Fruit fly (Drosophila melanogaster) whole organism, adult: Measurements from ENCODE around the gene CG18628.

Experiments
- CG11617 ChIP-seq: fragments of 200-800 bp; sonication (Bioruptor generic); optimal IDR thresholded peaks from 2 replicates; lab custom pipeline; 2017; ENCODE audit warnings: mild to moderate bottlenecking, missing biosample characterization, missing genetic modification reagents, missing genetic modification characterization
- CG12768 ChIP-seq: fragments of 200-800 bp; sonication (Bioruptor generic); optimal IDR thresholded peaks from 2 replicates; lab custom pipeline; 2017; ENCODE audit warnings: missing biosample characterization, missing genetic modification characterization, mild to moderate bottlenecking, moderate library complexity, missing genetic modification reagents
- CG14711 ChIP-seq: fragments of 200-800 bp; sonication (Bioruptor generic); optimal IDR thresholded peaks from 2 replicates; lab custom pipeline; 2018; ENCODE audit warnings: missing biosample characterization, mild to moderate bottlenecking, missing genetic modification characterization, moderate library complexity
- CG1620 ChIP-seq: fragments of 200-800 bp; sonication (Bioruptor generic); optimal IDR thresholded peaks from 2 replicates; lab custom pipeline; 2016; ENCODE audit warnings: missing biosample characterization, missing genetic modification characterization
- CG33017 ChIP-seq: fragments of 200-800 bp; sonication (Bioruptor generic); optimal IDR thresholded peaks from 2 replicates; lab custom pipeline; 2018; ENCODE audit warnings: missing biosample characterization, mild to moderate bottlenecking, missing genetic modification characterization, moderate library complexity
- CG5204 ChIP-seq: fragments of 200-800 bp; sonication (Bioruptor generic); optimal IDR thresholded peaks from 2 replicates; lab custom pipeline; 2016; ENCODE audit warnings: missing biosample characterization, missing genetic modification characterization
- CG7045 ChIP-seq: fragments of 200-800 bp; sonication (Bioruptor generic); optimal IDR thresholded peaks from 2 replicates; lab custom pipeline; 2017; ENCODE audit warnings: missing biosample characterization, mild to moderate bottlenecking, missing genetic modification characterization
- CG7101 ChIP-seq: fragments of 200-800 bp; sonication (Bioruptor generic); optimal IDR thresholded peaks from 2 replicates; lab custom pipeline; 2018; ENCODE audit warnings: missing biosample characterization, mild to moderate bottlenecking, missing genetic modification characterization, moderate library complexity
- Clk ChIP-seq: fragments of 200-800 bp; sonication (Bioruptor generic); optimal IDR thresholded peaks from 2 replicates; lab custom pipeline; 2017; ENCODE audit warnings: missing biosample characterization, missing genetic modification characterization
- Crg-1 ChIP-seq: fragments of 200-800 bp; sonication (Bioruptor generic); optimal IDR thresholded peaks from 2 replicates; lab custom pipeline; 2016; ENCODE audit warnings: missing biosample characterization, missing genetic modification characterization
- Hr96 ChIP-seq: fragments of 200-800 bp; sonication (Bioruptor generic); optimal IDR thresholded peaks from 2 replicates; lab custom pipeline; 2016; ENCODE audit warnings: missing biosample characterization, missing genetic modification characterization
- Mnt ChIP-seq: fragments of 200-800 bp; sonication (Bioruptor generic); optimal IDR thresholded peaks from 2 replicates; lab custom pipeline; 2016; ENCODE audit warnings: missing biosample characterization, mild to moderate bottlenecking, missing genetic modification characterization
- bab1 ChIP-seq: fragments of 200-800 bp; sonication (Bioruptor generic); optimal IDR thresholded peaks from 3 replicates; lab custom pipeline; 2019; ENCODE audit warnings: missing biosample characterization, mild to moderate bottlenecking, missing genetic modification characterization, moderate library complexity
- cic ChIP-seq: fragments of 200-800 bp; sonication (Bioruptor generic); optimal IDR thresholded peaks from 2 replicates; lab custom pipeline; 2017; ENCODE audit warnings: missing biosample characterization, mild to moderate bottlenecking, missing genetic modification characterization, moderate library complexity
- cnc ChIP-seq, 2 experiments: fragments of >200 bp; optimal IDR thresholded peaks; 2 replicates each; lab custom pipeline; 2017
- kay ChIP-seq: fragments of 200-800 bp; sonication (Bioruptor generic); peaks from one replicate; lab custom pipeline; 2016; ENCODE audit warnings: missing biosample characterization, missing genetic modification characterization, borderline replicate concordance
- ovo ChIP-seq: fragments of 200-800 bp; sonication (Bioruptor generic); optimal IDR thresholded peaks from 2 replicates; lab custom pipeline; 2016; ENCODE audit warnings: missing biosample characterization, missing genetic modification characterization
- pad ChIP-seq: fragments of 200-800 bp; sonication (Bioruptor generic); optimal IDR thresholded peaks from 3 replicates; lab custom pipeline; 2017; ENCODE audit warnings: missing biosample characterization, missing genetic modification characterization, mild to moderate bottlenecking, moderate library complexity, missing genetic modification reagents
- tj ChIP-seq: fragments of 200-800 bp; sonication (Bioruptor generic); optimal IDR thresholded peaks from 3 replicates; lab custom pipeline; 2017; ENCODE audit warnings: missing biosample characterization, mild to moderate bottlenecking, missing genetic modification characterization, moderate library complexity
- toe ChIP-seq: fragments of 200-800 bp; sonication (Bioruptor generic); optimal IDR thresholded peaks from 2 replicates; lab custom pipeline; 2016; ENCODE audit warnings: missing biosample characterization, missing genetic modification characterization

Gene CG18628

DNA sequence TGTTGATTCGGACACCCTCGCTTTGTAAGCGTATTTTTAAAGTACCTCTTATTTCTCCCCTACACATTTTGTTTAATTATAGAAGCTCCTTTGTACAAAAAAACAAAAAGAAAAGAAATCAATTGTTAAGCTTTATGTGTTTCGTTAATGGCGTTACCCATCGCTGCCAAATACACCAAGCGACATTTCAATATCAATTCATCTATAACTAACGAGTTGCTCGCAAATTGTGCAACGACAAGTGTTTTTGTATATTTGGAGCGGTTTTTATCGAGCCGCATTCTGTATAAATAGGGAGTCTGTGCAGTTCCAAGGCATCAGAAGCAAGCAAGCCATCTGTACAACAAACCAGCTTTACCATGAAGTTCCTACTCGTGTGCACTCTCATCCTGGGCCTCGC is at the start of gene CG18628:
Gene CG18628, plus strand, starts transcription at position 301 of the 400 bp plus-strand sequence.
- no peak for TF ChIP-seq pad (GFP tag; lab: Kevin White, UChicago)
- TF ChIP-seq CG1620 (GFP tag; lab: Kevin White, UChicago): no peak
- no peak for TF ChIP-seq CG14711
- TF ChIP-seq Hr96: no peak
- no peak for TF ChIP-seq toe (GFP tag; lab: Kevin White, UChicago)
- no peak for TF ChIP-seq ovo (GFP tag; lab: Kevin White, UChicago)
- TF ChIP-seq Mnt (GFP tag; lab: Kevin White, UChicago): no peak
- TF ChIP-seq Crg-1 (GFP tag; lab: Kevin White, UChicago): no peak
- TF ChIP-seq tj (GFP tag; lab: Kevin White, UChicago): no peak
- TF ChIP-seq CG5204 (GFP tag; lab: Kevin White, UChicago): no peak
- TF ChIP-seq CG7101 (tag; lab: Kevin White, UChicago): no peak
- TF ChIP-seq Clk (GFP tag; lab: Kevin White, UChicago): no peak
- no peak for TF ChIP-seq cnc (optimal IDR thresholded peaks at IDR 0.05; lab: Kevin White, UChicago)
- TF ChIP-seq cic: no peak
- TF ChIP-seq CG33017 (tag; lab: Kevin White, UChicago): no peak

DNA sequence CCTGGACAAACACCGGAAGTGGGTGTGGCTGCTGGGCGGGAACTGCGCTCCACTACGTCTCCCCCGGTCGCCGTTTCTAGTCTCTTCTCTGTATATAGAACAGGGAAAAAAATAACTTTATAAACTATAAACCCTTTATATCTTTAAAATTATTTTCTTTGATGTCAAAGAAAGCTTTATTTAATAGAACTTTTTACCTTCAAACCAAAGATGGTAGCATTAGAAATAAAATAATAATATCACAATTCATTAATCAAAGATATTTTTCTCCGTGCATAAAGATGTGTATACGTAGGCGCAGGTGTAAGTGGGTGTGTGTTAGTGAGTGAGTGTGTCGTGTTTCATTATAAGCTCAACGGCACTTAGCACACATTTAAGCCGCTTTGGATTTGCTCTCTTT is 40.0 kb upstream of the CG18628 start:
- no peak for TF ChIP-seq CG33017 (tag; lab: Kevin White, UChicago)
- TF ChIP-seq CG11617: no peak
- TF ChIP-seq Hr96: no peak
- TF ChIP-seq cnc (optimal IDR thresholded peaks at IDR 0.05; lab: Kevin White, UChicago): no peak
- no peak for TF ChIP-seq Crg-1 (GFP tag; lab: Kevin White, UChicago)
- no peak for TF ChIP-seq Mnt (GFP tag; lab: Kevin White, UChicago)
- TF ChIP-seq CG12768 (GFP tag; lab: Kevin White, UChicago): no peak
- no peak for TF ChIP-seq toe (GFP tag; lab: Kevin White, UChicago)
- TF ChIP-seq pad (GFP tag; lab: Kevin White, UChicago): no peak
- no peak for TF ChIP-seq ovo (GFP tag; lab: Kevin White, UChicago)
- TF ChIP-seq bab1 (GFP tag; lab: Kevin White, UChicago): no peak
- TF ChIP-seq CG14711: no peak
- no peak for TF ChIP-seq Clk (GFP tag; lab: Kevin White, UChicago)

DNA sequence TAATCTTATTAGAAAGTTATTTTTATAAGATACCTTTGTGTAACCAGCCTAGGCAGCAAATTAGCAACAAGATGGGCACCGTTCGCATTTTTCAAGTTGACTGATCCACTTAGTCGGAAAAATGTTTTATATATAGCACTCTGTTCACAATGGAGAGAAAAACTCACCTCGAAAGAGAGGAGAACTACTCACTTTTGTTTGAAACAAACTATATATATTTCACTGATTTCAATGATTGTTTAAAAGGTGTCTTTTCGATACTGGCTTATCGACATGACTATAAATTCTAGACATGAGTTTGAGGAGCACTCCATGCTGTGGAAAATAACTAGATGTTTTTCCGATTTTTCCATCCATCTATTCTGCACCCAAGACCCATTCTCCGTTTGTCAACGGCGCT is 16.1 kb upstream of the CG18628 start, which contains the start of gene CG42521:
Gene CG42521, minus strand, starts transcription at position 101 of the 400 bp plus-strand sequence.
- no peak for TF ChIP-seq pad (GFP tag; lab: Kevin White, UChicago)
- TF ChIP-seq toe (GFP tag; lab: Kevin White, UChicago): no peak
- TF ChIP-seq CG14711: no peak
- no peak for TF ChIP-seq CG12768 (GFP tag; lab: Kevin White, UChicago)
- TF ChIP-seq CG33017 (tag; lab: Kevin White, UChicago): no peak
- TF ChIP-seq cic: no peak
- TF ChIP-seq CG11617: no peak
- no peak for TF ChIP-seq bab1 (GFP tag; lab: Kevin White, UChicago)
- no peak for TF ChIP-seq Clk (GFP tag; lab: Kevin White, UChicago)
- TF ChIP-seq CG5204 (GFP tag; lab: Kevin White, UChicago): no peak
- TF ChIP-seq kay: no peak
- TF ChIP-seq CG7101 (tag; lab: Kevin White, UChicago): no peak

DNA sequence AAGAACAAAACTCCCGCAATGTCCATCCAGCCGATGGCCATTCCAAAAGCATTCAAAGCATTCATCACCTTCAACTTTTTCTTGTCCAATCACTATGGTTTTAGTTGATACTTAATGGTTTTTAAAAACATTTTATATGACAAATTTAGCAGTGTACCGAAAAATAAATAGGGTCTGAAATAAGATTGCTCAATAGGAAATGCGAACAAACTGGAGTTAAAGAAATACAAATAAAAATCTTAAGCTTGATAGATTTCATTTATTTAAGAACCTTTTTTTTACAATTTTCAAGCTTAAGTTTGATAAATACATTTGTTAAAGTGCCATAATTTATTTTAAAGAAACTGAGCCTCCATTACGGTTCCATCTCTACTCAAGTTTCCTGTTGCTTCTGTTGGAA is 14.0 kb upstream of the CG18628 start, which contains the start of gene CG43127:
Gene CG43127, minus strand, starts transcription at position 101 of the 400 bp plus-strand sequence.
- TF ChIP-seq tj (GFP tag; lab: Kevin White, UChicago) (no peak), CG7101 (tag; lab: Kevin White, UChicago) (no peak), ovo (GFP tag; lab: Kevin White, UChicago) (no peak), CG11617 (no peak), Crg-1 (GFP tag; lab: Kevin White, UChicago) (no peak), CG5204 (GFP tag; lab: Kevin White, UChicago) (no peak), Hr96 (no peak), CG33017 (tag; lab: Kevin White, UChicago) (no peak), CG14711 (no peak), toe (GFP tag; lab: Kevin White, UChicago) (no peak), pad (GFP tag; lab: Kevin White, UChicago) (no peak), Mnt (GFP tag; lab: Kevin White, UChicago) (no peak), kay (no peak), Clk (GFP tag; lab: Kevin White, UChicago) (no peak), CG12768 (GFP tag; lab: Kevin White, UChicago) (no peak), CG7045 (GFP tag; lab: Kevin White, UChicago) (no peak), bab1 (GFP tag; lab: Kevin White, UChicago) (no peak)

DNA sequence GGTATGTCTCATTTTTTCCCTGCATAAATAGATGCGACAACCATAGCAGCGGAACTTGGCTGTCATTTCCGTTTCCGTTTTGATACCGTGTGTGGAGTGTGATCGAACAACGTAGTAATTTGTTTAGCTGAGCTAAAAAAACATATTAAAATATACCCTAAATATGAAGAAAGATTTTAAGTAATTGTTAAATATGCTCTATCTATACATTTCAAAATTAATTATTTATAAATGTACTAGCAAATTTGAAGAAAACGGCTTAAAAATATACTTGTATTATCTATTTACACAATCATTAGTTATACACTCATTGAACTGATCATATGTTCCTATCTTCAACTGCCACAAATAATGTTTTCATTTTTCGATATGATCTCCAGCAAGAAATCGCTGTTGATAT is 13.3 kb upstream of the CG18628 start, which contains the start of gene CG34238:
Gene CG34238, plus strand, starts transcription at position 301 of the 400 bp plus-strand sequence.
- no peak for TF ChIP-seq CG12768 (GFP tag; lab: Kevin White, UChicago)
- no peak for TF ChIP-seq cnc (optimal IDR thresholded peaks at IDR 0.05; lab: Kevin White, UChicago)
- TF ChIP-seq cic: no peak
- TF ChIP-seq Mnt (GFP tag; lab: Kevin White, UChicago): no peak
- TF ChIP-seq Clk (GFP tag; lab: Kevin White, UChicago): no peak
- no peak for TF ChIP-seq Crg-1 (GFP tag; lab: Kevin White, UChicago)
- TF ChIP-seq tj (GFP tag; lab: Kevin White, UChicago): no peak
- no peak for TF ChIP-seq CG7101 (tag; lab: Kevin White, UChicago)
- no peak for TF ChIP-seq CG7045 (GFP tag; lab: Kevin White, UChicago)
- TF ChIP-seq ovo (GFP tag; lab: Kevin White, UChicago): no peak
- no peak for TF ChIP-seq pad (GFP tag; lab: Kevin White, UChicago)
- no peak for TF ChIP-seq bab1 (GFP tag; lab: Kevin White, UChicago)
- no peak for TF ChIP-seq CG5204 (GFP tag; lab: Kevin White, UChicago)
- TF ChIP-seq CG11617: no peak
- TF ChIP-seq kay: no peak

DNA sequence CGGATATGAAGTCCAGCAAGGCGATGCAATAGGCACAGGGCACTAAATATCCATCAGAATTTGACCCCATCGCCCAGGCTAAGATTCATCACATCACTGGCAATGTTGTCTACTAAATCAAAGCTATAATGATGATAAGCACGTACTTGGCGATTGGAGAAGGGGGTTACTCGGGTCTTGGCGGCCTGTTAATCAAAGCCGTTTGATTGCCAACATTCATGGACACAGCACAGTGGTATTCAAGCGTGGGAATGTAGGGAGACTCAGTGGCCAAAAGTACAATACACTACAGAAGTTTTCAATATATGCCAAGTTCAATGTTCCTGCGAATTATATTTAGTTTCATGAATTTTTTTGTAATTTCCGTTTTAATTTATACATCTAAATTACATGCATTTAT is 11.2 kb upstream of the CG18628 start, which contains the start of gene CG14151:
Gene CG14151, minus strand, starts transcription at position 101 of the 400 bp plus-strand sequence.
- TF ChIP-seq CG33017 (tag; lab: Kevin White, UChicago) (no peak), cnc (optimal IDR thresholded peaks at IDR 0.05; lab: Kevin White, UChicago) (no peak), CG7101 (tag; lab: Kevin White, UChicago) (no peak), CG7045 (GFP tag; lab: Kevin White, UChicago) (no peak), pad (GFP tag; lab: Kevin White, UChicago) (no peak), Clk (GFP tag; lab: Kevin White, UChicago) (no peak), Hr96 (no peak), CG12768 (GFP tag; lab: Kevin White, UChicago) (no peak), bab1 (GFP tag; lab: Kevin White, UChicago) (no peak), CG1620 (GFP tag; lab: Kevin White, UChicago) (no peak), tj (GFP tag; lab: Kevin White, UChicago) (no peak), ovo (GFP tag; lab: Kevin White, UChicago) (no peak), Mnt (GFP tag; lab: Kevin White, UChicago) (no peak)
